Worm (Caenorhabditis elegans): ENCODE results near the gene C09E7.10.

ce11 chrIII:6531099-6531498 is 11.2 kb upstream of the C09E7.10 start, which contains the start of gene C09E7.11:
- TF ChIP-seq mab-5 (tag; optimal IDR thresholded peaks at IDR 0.05) (no peak), sma-9 (GFP tag; optimal IDR thresholded peaks at IDR 0.05) (no peak), sma-9 (tag; optimal IDR thresholded peaks at IDR 0.05) (no peak), lin-11 (tag; optimal IDR thresholded peaks at IDR 0.05) (no peak), elt-3 (tag; optimal IDR thresholded peaks at IDR 0.05) (no peak), skn-1 (tag; optimal IDR thresholded peaks at IDR 0.05) (no peak), dmd-4 (tag; optimal IDR thresholded peaks at IDR 0.05) (no peak), lin-13 (GFP tag; optimal IDR thresholded peaks at IDR 0.05) (no peak), lin-39 (tag; optimal IDR thresholded peaks at IDR 0.05) (no peak)

Measured in whole organism, L2 larva.